Worm (Caenorhabditis elegans): ENCODE data around the gene F54D5.4.

F54D5.4 gene

ce11 chrII:11556338-11556737 is 13.3 kb upstream of the F54D5.4 start, which contains the start of gene F54D5.17:
Gene F54D5.17, plus strand, starts transcription at chrII:11556638.
- TF ChIP-seq set-16 (GFP tag; IDR thresholded peaks at IDR 0.05) (peak; percentile 15; the same call in 1 of the 2 replicates), madf-5 (GFP tag; IDR thresholded peaks at IDR 0.05) (no peak), lin-13 (GFP tag; optimal IDR thresholded peaks at IDR 0.05) (no peak)

- TF ChIP-seq mdt-29 (GFP tag; IDR thresholded peaks at IDR 0.05) (no peak), F37D6.2 (tag; optimal IDR thresholded peaks at IDR 0.05) (no peak), lin-29 (GFP tag; IDR thresholded peaks at IDR 0.05) (no peak), ces-1 (GFP tag; optimal IDR thresholded peaks at IDR 0.05) (no peak)
These were observed 5.5 kb upstream of the F54D5.4 start, which contains the start of gene F54D5.15 for ce11 chrII:11564127-11564526. Gene F54D5.15, minus strand, starts transcription at chrII:11564227.

ce11 chrII:11566970-11567711 is 2.5 kb upstream of the F54D5.4 start, which contains the start of gene F54D5.5:
Gene F54D5.5, minus strand, starts transcription at chrII:11567020.
- TF ChIP-seq unc-62 (GFP tag; optimal IDR thresholded peaks at IDR 0.05 in 1 of 2) (peak in 1 of 2 experiments; percentile 31), unc-62 (tag; optimal IDR thresholded peaks at IDR 0.05) (no peak), gei-8 (GFP tag; optimal IDR thresholded peaks at IDR 0.05) (no peak), nhr-6 (tag; optimal IDR thresholded peaks at IDR 0.05) (peak; percentile 37), ama-1 (optimal IDR thresholded peaks at IDR 0.05) (no peak), aha-1 (tag) (peak; percentile 43), ceh-28 (tag; optimal IDR thresholded peaks at IDR 0.05) (no peak), daf-12 (tag; optimal IDR thresholded peaks at IDR 0.05) (no peak), ztf-7 (tag; optimal IDR thresholded peaks at IDR 0.05) (no peak), zfp-2 (tag; optimal IDR thresholded peaks at IDR 0.05) (no peak), nhr-11 (tag; optimal IDR thresholded peaks at IDR 0.05) (no peak), egl-43 (GFP tag; IDR thresholded peaks at IDR 0.05) (peak; percentile 69; the same call in 1 of the 2 replicates), set-16 (GFP tag; IDR thresholded peaks at IDR 0.05) (peak; percentile 68), madf-5 (GFP tag; IDR thresholded peaks at IDR 0.05) (0 out of 4 replicates have a peak, but pooled peaks of 1 of the 2 experiments have one; percentile 60)

DNA sequence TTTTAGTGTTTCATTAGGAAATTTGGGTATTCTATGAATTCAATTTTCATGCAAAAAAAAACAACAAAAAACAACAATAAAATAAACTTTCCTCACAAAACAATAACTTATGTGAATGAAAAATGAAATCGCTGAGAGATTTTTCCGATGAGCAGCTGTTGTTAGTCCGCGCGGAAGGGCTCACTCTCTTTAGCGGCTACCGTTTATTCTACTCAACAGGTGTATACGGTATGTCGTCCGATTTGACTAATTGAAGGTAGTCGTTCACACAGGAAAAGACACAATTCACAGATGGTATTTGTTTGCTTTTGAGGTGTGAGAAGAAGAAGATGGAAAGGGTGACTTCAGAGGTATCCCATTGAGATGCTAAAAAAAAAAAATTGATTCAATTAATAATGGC is 948 bp upstream of the F54D5.4 start:
- TF ChIP-seq F49E8.2 (tag; optimal IDR thresholded peaks at IDR 0.05; ENCODE audit: borderline replicate concordance) (no peak), daf-12 (tag; optimal IDR thresholded peaks at IDR 0.05) (no peak)

DNA sequence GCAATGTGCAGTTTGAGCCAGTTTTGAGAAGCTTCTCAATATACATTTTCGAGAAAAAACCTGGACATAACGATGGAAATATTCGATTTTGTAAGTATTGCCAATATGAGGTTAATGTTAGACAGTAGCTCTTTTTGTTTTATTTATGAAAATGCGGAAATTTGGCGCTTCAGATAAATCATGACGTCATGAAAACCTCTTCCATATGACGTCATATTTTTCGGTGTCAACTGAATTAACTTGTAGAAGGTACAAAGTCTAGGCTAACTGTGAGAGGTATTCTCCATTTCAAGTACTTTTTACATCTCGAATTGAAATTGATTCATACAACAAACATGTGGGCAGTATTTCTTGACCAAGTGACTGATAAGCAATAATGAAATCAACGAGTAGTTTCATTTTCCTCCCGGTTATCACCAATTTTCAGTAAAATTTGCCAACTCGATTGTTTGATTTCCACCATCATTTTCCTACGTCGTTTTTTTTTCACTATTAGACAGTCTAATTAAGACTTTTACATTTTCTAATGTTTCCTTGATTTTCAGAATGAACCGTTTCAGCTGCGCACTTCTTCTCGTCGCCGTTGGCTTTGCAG is 1.7 kb downstream of the F54D5.4 start, which contains the start of gene F54D5.3:
Gene F54D5.3, plus strand, starts transcription at position 546 of the 595 bp plus-strand sequence.
- TF ChIP-seq nhr-76 (tag; optimal IDR thresholded peaks at IDR 0.05): no peak
- peak; percentile 54 for TF ChIP-seq nhr-28 (tag; optimal IDR thresholded peaks at IDR 0.05)
- TF ChIP-seq ceh-82 (tag; optimal IDR thresholded peaks at IDR 0.05): no peak
- TF ChIP-seq hlh-30 (tag; optimal IDR thresholded peaks at IDR 0.05; ENCODE audit: insufficient read depth): no peak
- TF ChIP-seq dmd-6 (GFP tag; IDR thresholded peaks at IDR 0.05): peak; percentile 28; the same call in 1 of the 2 replicates
- TF ChIP-seq unc-62 (GFP tag; optimal IDR thresholded peaks at IDR 0.05 in 1 of 2): peak in 1 of 2 experiments; percentile 66
- TF ChIP-seq unc-62 (tag; optimal IDR thresholded peaks at IDR 0.05): no peak
- TF ChIP-seq dve-1 (tag; optimal IDR thresholded peaks at IDR 0.05; ENCODE audit: insufficient read depth): peak; percentile 31
- no peak for TF ChIP-seq spr-1 (tag; optimal IDR thresholded peaks at IDR 0.05)
- TF ChIP-seq pqm-1 (tag; optimal IDR thresholded peaks at IDR 0.05): peak; percentile 91
- TF ChIP-seq hlh-11 (tag; optimal IDR thresholded peaks at IDR 0.05): peak; percentile 47
- no peak for TF ChIP-seq daf-16 (GFP tag; optimal IDR thresholded peaks at IDR 0.05)
- TF ChIP-seq daf-16 (tag; optimal IDR thresholded peaks at IDR 0.05): peak; percentile 33
